Worm (Caenorhabditis elegans) whole organism, dauer: Measurements from ENCODE around the gene acy-1.

Experiments used
- unc-62 ChIP-seq: sonication (generic microtip); optimal IDR thresholded peaks from 2 replicates; lab custom pipeline; 2017; ENCODE audit warnings: missing biosample characterization, missing genetic modification reagents, missing genetic modification characterization

The acy-1 gene

DNA sequence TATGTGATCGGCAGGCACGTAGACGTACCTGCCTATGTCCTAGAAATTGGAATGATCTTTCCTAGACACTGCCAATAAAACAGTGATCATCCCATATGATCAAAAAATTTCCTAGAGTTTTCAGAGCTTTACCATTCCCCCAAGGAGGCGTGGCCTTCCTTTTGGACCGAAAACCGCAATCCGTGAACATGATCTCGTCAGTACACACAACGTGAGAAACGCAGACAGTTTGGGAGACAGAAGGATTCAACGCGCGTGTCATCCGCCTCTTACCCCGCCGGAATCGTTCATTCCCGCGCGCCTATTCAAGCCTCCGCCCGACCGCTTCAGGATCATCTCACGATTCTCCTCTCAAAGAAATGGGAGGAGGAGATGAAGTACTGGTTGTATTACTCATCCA is 43.6 kb downstream of the acy-1 start, which contains the start of gene B0393.5:
B0393.5 (plus strand) TSS at position 301 of the 400 bp plus-strand sequence.
- no peak for TF ChIP-seq unc-62

DNA sequence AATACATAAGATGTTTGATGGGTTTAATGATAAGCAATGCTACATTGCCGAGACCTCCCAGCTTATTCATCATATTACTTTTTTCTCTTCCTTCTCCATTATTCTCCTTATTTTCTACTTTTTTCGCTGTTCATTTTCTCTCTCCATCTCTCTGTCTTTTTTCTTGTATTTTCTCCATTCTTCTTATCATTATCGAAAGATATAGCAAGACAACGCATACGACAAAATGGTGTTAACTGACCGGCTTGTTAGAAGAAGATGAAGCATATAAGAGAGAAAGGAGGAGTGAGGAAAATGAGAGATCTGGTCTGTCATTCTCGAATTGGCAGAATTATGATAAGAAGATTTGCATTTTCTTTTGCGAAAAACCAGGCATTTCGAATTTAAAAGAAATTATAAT is 44.9 kb downstream of the acy-1 start:
- TF ChIP-seq unc-62: no peak

DNA sequence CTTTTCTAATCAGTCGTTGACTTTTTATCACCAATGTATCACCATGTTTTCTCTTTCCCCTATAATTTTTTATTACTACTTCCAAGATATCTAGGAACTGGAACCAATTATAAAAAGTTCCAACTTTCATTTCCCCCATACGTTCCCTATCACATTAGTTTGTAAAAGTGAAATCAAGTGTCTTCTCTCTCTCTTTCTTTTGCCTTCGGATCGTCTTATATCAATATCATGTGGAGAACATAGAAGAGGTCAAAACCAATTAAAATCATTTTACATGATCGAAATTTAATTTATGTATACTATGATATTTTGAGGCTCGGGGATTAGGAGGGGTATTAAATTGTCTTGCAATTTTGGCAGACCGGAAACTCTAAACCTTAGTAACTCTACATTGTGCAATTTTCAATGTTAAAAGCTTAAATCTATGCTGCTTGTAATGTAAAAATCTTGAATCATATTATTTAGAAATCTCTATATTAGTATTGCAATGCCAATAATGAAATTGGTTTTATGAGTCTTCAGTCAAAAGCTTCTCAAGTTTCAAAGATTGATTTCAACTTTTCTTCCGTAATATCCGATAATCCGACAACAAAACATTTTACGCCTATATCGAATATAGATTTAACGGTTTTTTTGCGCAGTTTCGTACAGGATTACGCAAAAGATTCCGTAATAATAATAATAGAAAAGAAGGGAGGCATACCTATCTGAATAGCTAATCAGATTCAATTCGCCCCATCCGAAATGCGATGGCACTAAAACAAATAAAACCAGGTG is 46.2 kb downstream of the acy-1 start:
- no peak for TF ChIP-seq unc-62

DNA sequence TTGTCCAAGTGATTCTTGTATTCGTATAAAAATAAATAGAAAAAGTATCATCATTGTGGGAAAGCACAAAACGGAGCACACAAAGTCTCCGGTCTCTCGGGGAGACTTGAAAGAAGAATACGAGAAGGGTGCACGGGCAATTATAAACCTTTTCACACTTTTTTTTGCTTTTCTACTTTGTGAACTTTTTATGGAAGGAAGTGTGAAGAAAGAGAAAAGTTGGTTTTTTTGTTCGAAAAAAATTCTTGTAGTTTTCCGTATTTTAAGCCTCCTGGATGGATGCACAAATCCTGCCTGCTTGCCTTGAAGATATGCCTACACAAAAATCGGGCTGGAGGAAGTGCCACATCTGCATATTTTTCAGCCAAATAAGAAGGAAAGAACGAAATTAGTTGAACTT is 56.1 kb downstream of the acy-1 start, which contains the start of gene B0393.7:
B0393.7 (minus strand) TSS at position 101 of the 400 bp plus-strand sequence.
- TF ChIP-seq unc-62: no peak

DNA sequence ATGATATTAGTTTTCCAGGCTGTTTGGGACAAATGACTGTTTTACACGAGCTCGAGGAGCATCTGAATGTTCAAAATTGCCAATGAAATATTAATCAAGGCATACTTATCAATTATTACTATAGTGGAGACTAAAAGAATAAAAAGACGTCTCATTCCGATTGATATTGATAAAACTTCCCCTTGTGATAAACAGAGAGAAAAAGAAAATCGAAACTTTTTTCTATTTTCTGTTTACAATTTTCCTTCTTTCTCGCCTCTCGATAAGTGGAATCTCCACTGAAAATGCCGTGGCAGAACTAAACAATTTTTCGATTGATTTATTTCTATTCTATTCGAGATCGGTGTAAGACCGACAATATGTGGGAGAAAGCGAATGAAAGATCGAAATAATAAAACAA is 58.0 kb downstream of the acy-1 start, which contains the start of gene B0393.9:
B0393.9 (minus strand) TSS at position 303 of the 400 bp plus-strand sequence.
- TF ChIP-seq unc-62: no peak
